Fruit fly (Drosophila melanogaster) whole organism, embryonic: ENCODE results near the gene Rbm13.
A peak's percentile ranks its signal among the peaks of the same experiment; 100 is the strongest.

ENCODE experiments used
- B-H1 ChIP-seq: fragments of 200-800 bp; sonication (Bioruptor generic); IDR thresholded peaks from 3 replicates; pipeline ENCODE4 v1.3.6; 2022; ENCODE audit warnings: missing biosample characterization, missing genetic modification characterization
- CG10209 ChIP-seq: fragments of 200-800 bp; sonication (Bioruptor generic); optimal IDR thresholded peaks from 3 replicates; lab custom pipeline; 2017; ENCODE audit warnings: missing biosample characterization, mild to moderate bottlenecking, missing genetic modification characterization, missing genetic modification reagents
- CG11093 ChIP-seq: fragments of 200-800 bp; sonication (Bioruptor generic); IDR thresholded peaks from 3 replicates; pipeline ENCODE4 v1.3.6; 2022; ENCODE audit warnings: missing biosample characterization, missing genetic modification characterization
- CG12299 ChIP-seq: fragments of 200-800 bp; sonication (Bioruptor generic); optimal IDR thresholded peaks from 2 replicates; lab custom pipeline; 2018; ENCODE audit warnings: missing biosample characterization, mild to moderate bottlenecking, missing genetic modification characterization
- CG15514 ChIP-seq: fragments of 200-800 bp; sonication (Bioruptor generic); optimal IDR thresholded peaks from 3 replicates; lab custom pipeline; 2017; ENCODE audit warnings: missing biosample characterization, missing genetic modification characterization, mild to moderate bottlenecking, moderate library complexity, missing genetic modification reagents
- CG17612 ChIP-seq: fragments of 200-800 bp; sonication (Bioruptor generic); IDR thresholded peaks from 2 replicates; pipeline ENCODE4 v1.3.6; 2022; ENCODE audit warnings: missing biosample characterization, missing genetic modification characterization
- CG2875 ChIP-seq: fragments of 200-800 bp; sonication (Bioruptor generic); optimal IDR thresholded peaks from 2 replicates; lab custom pipeline; 2017; ENCODE audit warnings: missing biosample characterization, mild to moderate bottlenecking, missing genetic modification characterization, missing genetic modification reagents
- CG30403 ChIP-seq: fragments of 200-800 bp; sonication (Bioruptor generic); optimal IDR thresholded peaks from 3 replicates; lab custom pipeline; 2016; ENCODE audit warnings: missing biosample characterization, missing genetic modification characterization
- CG33557 ChIP-seq: fragments of 200-800 bp; sonication (Bioruptor generic); optimal IDR thresholded peaks from 2 replicates; lab custom pipeline; 2019; ENCODE audit warnings: missing biosample characterization, mild to moderate bottlenecking, missing genetic modification characterization, moderate library complexity
- CG3838 ChIP-seq: fragments of 200-800 bp; sonication (Bioruptor generic); optimal IDR thresholded peaks from 3 replicates; lab custom pipeline; 2016; ENCODE audit warnings: missing biosample characterization, missing genetic modification characterization
- CG4282 ChIP-seq: fragments of 200-800 bp; sonication (Bioruptor generic); optimal IDR thresholded peaks from 2 replicates; lab custom pipeline; 2016; ENCODE audit warnings: missing biosample characterization, missing genetic modification characterization
- CG6272 ChIP-seq: fragments of 200-800 bp; sonication (Bioruptor generic); IDR thresholded peaks from 2 replicates; pipeline ENCODE4 v1.3.6; 2022; ENCODE audit warnings: missing biosample characterization, missing genetic modification characterization
- CG7556 ChIP-seq: fragments of 200-800 bp; sonication (Bioruptor generic); optimal IDR thresholded peaks from 2 replicates; lab custom pipeline; 2017; ENCODE audit warnings: missing biosample characterization, mild to moderate bottlenecking, missing genetic modification characterization
- CG8478 ChIP-seq: fragments of >200 bp; optimal IDR thresholded peaks from 2 replicates; lab custom pipeline; 2018
- CG9876 ChIP-seq: fragments of 200-800 bp; sonication (Bioruptor generic); optimal IDR thresholded peaks from 2 replicates; lab custom pipeline; 2016; ENCODE audit warnings: missing biosample characterization, missing genetic modification characterization
- CG9932 ChIP-seq: fragments of 200-800 bp; sonication (Bioruptor generic); IDR thresholded peaks from 2 replicates; pipeline ENCODE4 v1.3.6; 2022; ENCODE audit warnings: missing biosample characterization, missing genetic modification characterization
- CTCF ChIP-seq: fragments of 200-800 bp; sonication (Bioruptor generic); optimal IDR thresholded peaks from 2 replicates; lab custom pipeline; 2017; ENCODE audit warnings: missing biosample characterization, mild to moderate bottlenecking, missing genetic modification characterization, moderate library complexity
- Chrac-16 ChIP-seq: fragments of 200-800 bp; sonication (Bioruptor generic); optimal IDR thresholded peaks from 3 replicates; lab custom pipeline; 2016; ENCODE audit warnings: missing biosample characterization, missing genetic modification characterization
- CoRest ChIP-seq: fragments of 200-800 bp; sonication (Bioruptor generic); optimal IDR thresholded peaks from 3 replicates; lab custom pipeline; 2018; ENCODE audit warnings: missing biosample characterization, mild to moderate bottlenecking, missing genetic modification characterization, moderate library complexity
- Dad ChIP-seq: fragments of 200-800 bp; sonication (Bioruptor generic); optimal IDR thresholded peaks from 3 replicates; lab custom pipeline; 2016; ENCODE audit warnings: missing biosample characterization, missing genetic modification characterization
- Dek ChIP-seq: fragments of 200-800 bp; sonication (Bioruptor generic); optimal IDR thresholded peaks from 3 replicates; lab custom pipeline; 2019; ENCODE audit warnings: missing biosample characterization, mild to moderate bottlenecking, missing genetic modification characterization, moderate library complexity
- Dip3 ChIP-seq: fragments of 200-800 bp; sonication (Bioruptor generic); optimal IDR thresholded peaks from 3 replicates; lab custom pipeline; 2016; ENCODE audit warnings: missing biosample characterization, missing genetic modification characterization
- Doc3 ChIP-seq: fragments of 200-800 bp; sonication (Bioruptor generic); IDR thresholded peaks from 3 replicates; pipeline ENCODE4 v1.3.6; 2022; ENCODE audit warnings: missing biosample characterization, missing genetic modification characterization; ENCODE audit not compliant: partially characterized antibody
- E2f1 ChIP-seq: fragments of 200-800 bp; sonication (Bioruptor generic); IDR thresholded peaks from 2 replicates; pipeline ENCODE4 v1.3.6; 2022; ENCODE audit warnings: missing biosample characterization, missing genetic modification characterization
- Eip74EF ChIP-seq, 2 experiments: fragments of 200-800 bp in 1 of 2; fragments of >200 bp in 1 of 2; sonication (Bioruptor generic) in 1 of 2; optimal IDR thresholded peaks; 2 replicates each; lab custom pipeline; 2017 to 2019; ENCODE audit warnings: missing biosample characterization in 2 of 2, missing genetic modification characterization in 2 of 2, mild to moderate bottlenecking in 1 of 2, moderate library complexity in 1 of 2
- Ets97D ChIP-seq: fragments of 200-800 bp; sonication (Bioruptor generic); optimal IDR thresholded peaks from 3 replicates; lab custom pipeline; 2016; ENCODE audit warnings: missing biosample characterization, missing genetic modification characterization
- Fer2 ChIP-seq: fragments of 200-800 bp; sonication (Bioruptor generic); optimal IDR thresholded peaks from 2 replicates; lab custom pipeline; 2018; ENCODE audit warnings: missing biosample characterization, mild to moderate bottlenecking, missing genetic modification characterization, moderate library complexity
- H2.0 ChIP-seq: fragments of 200-800 bp; sonication (Bioruptor generic); IDR thresholded peaks from 2 replicates; pipeline ENCODE4 v1.3.6; 2022; ENCODE audit warnings: missing biosample characterization, missing genetic modification characterization
- HLH3B ChIP-seq: fragments of 200-800 bp; sonication (Bioruptor generic); IDR thresholded peaks from 2 replicates; pipeline ENCODE4 v1.3.6; 2022; ENCODE audit warnings: missing biosample characterization, missing genetic modification characterization
- HLH54F ChIP-seq: fragments of 200-800 bp; sonication (Bioruptor generic); optimal IDR thresholded peaks from 3 replicates; lab custom pipeline; 2016; ENCODE audit warnings: missing biosample characterization, missing genetic modification characterization
- HLHmδ ChIP-seq: fragments of 200-800 bp; sonication (Bioruptor generic); optimal IDR thresholded peaks from 2 replicates; lab custom pipeline; 2018; ENCODE audit warnings: missing biosample characterization, mild to moderate bottlenecking, missing genetic modification characterization, moderate library complexity
- Neu2 ChIP-seq: fragments of 200-800 bp; sonication (Bioruptor generic); optimal IDR thresholded peaks from 3 replicates; lab custom pipeline; 2016; ENCODE audit warnings: missing biosample characterization, missing genetic modification characterization, borderline replicate concordance
- Rx ChIP-seq: fragments of 200-800 bp; sonication (Bioruptor generic); IDR thresholded peaks from 2 replicates; pipeline ENCODE4 v1.3.6; 2022; ENCODE audit warnings: missing biosample characterization, missing genetic modification characterization
- abd-A ChIP-seq: fragments of 200-800 bp; sonication (Bioruptor generic); optimal IDR thresholded peaks from 3 replicates; lab custom pipeline; 2019; ENCODE audit warnings: missing biosample characterization, mild to moderate bottlenecking, missing genetic modification characterization, moderate library complexity
- az2 ChIP-seq: fragments of 200-800 bp; sonication (Bioruptor generic); optimal IDR thresholded peaks from 3 replicates; lab custom pipeline; 2016; ENCODE audit warnings: missing biosample characterization, missing genetic modification characterization
- cad ChIP-seq: fragments of >200 bp; optimal IDR thresholded peaks from 2 replicates; lab custom pipeline; 2017; ENCODE audit warnings: missing biosample characterization, missing genetic modification characterization
- chif ChIP-seq, 2 experiments: fragments of 200-800 bp; sonication (Bioruptor generic); optimal IDR thresholded peaks; 3 replicates each; lab custom pipeline; 2016; ENCODE audit warnings: missing biosample characterization in 2 of 2, missing genetic modification characterization in 2 of 2
- chinmo ChIP-seq: fragments of 200-800 bp; sonication (Bioruptor generic); IDR thresholded peaks from 4 replicates; pipeline ENCODE4 v1.3.6; 2022; ENCODE audit warnings: missing biosample characterization, missing genetic modification characterization; ENCODE audit not compliant: partially characterized antibody
- croc ChIP-seq: fragments of 200-800 bp; sonication (Bioruptor generic); conservative IDR thresholded peaks from 3 replicates; pipeline ENCODE4 v1.3.6; 2022; ENCODE audit warnings: missing biosample characterization, missing genetic modification characterization
- dpn ChIP-seq, 2 experiments: fragments of 200-800 bp; sonication (Bioruptor generic); optimal IDR thresholded peaks; 3 replicates each; lab custom pipeline; 2016; ENCODE audit warnings: missing biosample characterization in 2 of 2, missing genetic modification characterization in 2 of 2
- fru ChIP-seq: fragments of >200 bp; optimal IDR thresholded peaks from 2 replicates; lab custom pipeline; 2017
- gem ChIP-seq: fragments of 200-800 bp; sonication (Bioruptor generic); optimal IDR thresholded peaks from 2 replicates; lab custom pipeline; 2019; ENCODE audit warnings: missing biosample characterization, mild to moderate bottlenecking, missing genetic modification characterization, moderate library complexity
- maf-S ChIP-seq: fragments of 200-800 bp; sonication (Bioruptor generic); optimal IDR thresholded peaks from 2 replicates; lab custom pipeline; 2016; ENCODE audit warnings: missing biosample characterization, missing genetic modification characterization
- mirr ChIP-seq: fragments of 200-800 bp; sonication (Bioruptor generic); optimal IDR thresholded peaks from 3 replicates; lab custom pipeline; 2018; ENCODE audit warnings: missing biosample characterization, mild to moderate bottlenecking, missing genetic modification characterization
- prd ChIP-seq, 3 experiments: fragments of >200 bp in 2 of 3; fragments of 200-800 bp in 1 of 3; sonication (Bioruptor generic) in 1 of 3; optimal IDR thresholded peaks in 2 of 3; IDR thresholded peaks in 1 of 3; 2 replicates in 2 of 3; 3 replicates in 1 of 3; pipeline versions ENCODE4 v1.3.6 to Lab custom; 2017 to 2022; ENCODE audit warnings: missing biosample characterization in 1 of 3, missing genetic modification characterization in 1 of 3
- sd ChIP-seq: fragments of 200-800 bp; sonication (Bioruptor generic); optimal IDR thresholded peaks from 3 replicates; lab custom pipeline; 2018; ENCODE audit warnings: missing biosample characterization, mild to moderate bottlenecking, missing genetic modification characterization, moderate library complexity
- tio ChIP-seq: fragments of 200-800 bp; sonication (Bioruptor generic); optimal IDR thresholded peaks from 2 replicates; lab custom pipeline; 2017; ENCODE audit warnings: missing biosample characterization, missing genetic modification characterization, inconsistent platforms
- toy ChIP-seq: fragments of 200-800 bp; sonication (Bioruptor generic); IDR thresholded peaks from 2 replicates; pipeline ENCODE4 v1.3.6; 2022; ENCODE audit warnings: missing biosample characterization, missing genetic modification characterization
- trh ChIP-seq: fragments of 200-800 bp; sonication (Bioruptor generic); optimal IDR thresholded peaks from 2 replicates; lab custom pipeline; 2016; ENCODE audit warnings: missing biosample characterization, missing genetic modification characterization
- unpg ChIP-seq: fragments of 200-800 bp; sonication (Bioruptor generic); optimal IDR thresholded peaks from 3 replicates; lab custom pipeline; 2018; ENCODE audit warnings: missing biosample characterization, mild to moderate bottlenecking, missing genetic modification characterization, moderate library complexity

Rbm13 gene

DNA sequence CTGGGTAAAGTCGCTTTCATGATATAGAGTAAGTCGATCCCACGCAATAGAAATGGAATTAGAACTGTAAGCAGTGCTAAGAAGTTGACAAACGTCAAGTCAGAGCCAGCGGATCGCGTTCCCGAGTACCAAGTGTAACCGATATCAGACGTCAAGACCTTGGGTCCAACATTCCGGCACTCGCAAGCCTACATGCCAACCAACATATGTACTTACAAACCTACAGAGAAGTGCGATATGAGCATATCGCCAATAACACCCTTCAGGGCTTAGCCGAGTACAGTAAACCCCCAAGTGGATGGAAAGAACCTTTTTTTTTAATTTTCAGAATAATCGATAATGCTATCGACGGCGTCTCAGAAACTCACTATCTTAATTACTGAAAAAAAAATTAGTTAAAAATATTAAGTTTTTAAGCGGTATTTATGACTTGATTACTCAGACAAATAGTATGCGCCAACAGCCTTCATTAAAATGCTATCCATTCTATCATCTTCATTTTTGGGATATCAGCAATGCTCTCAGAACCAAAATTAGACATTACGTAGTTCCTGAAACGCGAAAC, 9.0 kb upstream of the Rbm13 start:
- TF ChIP-seq CG3838 (GFP tag; lab: Kevin White, UChicago) (peak; percentile 1), CG11093 (GFP tag; lab: Robert Waterston, UW) (0 out of 3 replicates have a peak, but pooled peaks have one; percentile 41), fru (lab: Kevin White, UChicago) (no peak), CG6272 (0 out of 2 replicates have a peak, but pooled peaks have one; percentile 16), az2 (GFP tag; lab: Kevin White, UChicago) (peak; percentile 12), CG17612 (GFP tag; lab: Robert Waterston, UW) (0 out of 2 replicates have a peak, but pooled peaks have one; percentile 20), CG4282 (GFP tag; lab: Kevin White, UChicago) (no peak), Fer2 (tag; lab: Kevin White, UChicago) (peak; percentile 36), mirr (GFP tag; lab: Kevin White, UChicago) (peak; percentile 81), sd (tag; lab: Kevin White, UChicago) (peak; percentile 95), Dad (GFP tag; lab: Kevin White, UChicago) (peak; percentile 12), E2f1 (GFP tag; lab: Robert Waterston, UW) (peak; percentile 56), croc (GFP tag; lab: Robert Waterston, UW) (no peak), CG10209 (GFP tag; lab: Kevin White, UChicago) (peak; percentile 47), prd (optimal IDR thresholded peaks at IDR 0.05; lab: Kevin White, UChicago) (no peak), prd (GFP tag; IDR thresholded peaks at IDR 0.05; lab: Robert Waterston, UW) (peak; percentile 44; the same call in 2 of the 3 replicates), CG9876 (GFP tag; lab: Kevin White, UChicago) (no peak), Neu2 (GFP tag; lab: Kevin White, UChicago) (no peak), B-H1 (GFP tag; lab: Robert Waterston, UW) (peak; percentile 32; the same call in 2 of the 3 replicates), CG9932 (GFP tag; lab: Robert Waterston, UW) (peak; percentile 77), CG30403 (peak; percentile 50), Doc3 (GFP tag; lab: Robert Waterston, UW) (no peak), abd-A (tag; lab: Kevin White, UChicago) (no peak), unpg (GFP tag; lab: Kevin White, UChicago) (peak; percentile 57), Rx (GFP tag; lab: Robert Waterston, UW) (no peak), CG12299 (no peak), Eip74EF (GFP tag; optimal IDR thresholded peaks at IDR 0.05; lab: Kevin White, UChicago) (no peak), Dek (tag; lab: Kevin White, UChicago) (peak; percentile 63), CG8478 (no peak), HLH3B (GFP tag; lab: Robert Waterston, UW) (peak; percentile 55), chif (GFP tag; optimal IDR thresholded peaks at IDR 0.05; lab: Kevin White, UChicago) (peak in 1 of 2 experiments; percentile 36), H2.0 (GFP tag; lab: Robert Waterston, UW) (peak; percentile 18; the same call in 1 of the 2 replicates), dpn (GFP tag; optimal IDR thresholded peaks at IDR 0.05; lab: Kevin White, UChicago) (peak; percentile 32 to 44), toy (GFP tag; lab: Robert Waterston, UW) (0 out of 2 replicates have a peak, but pooled peaks have one; percentile 8), Ets97D (GFP tag; lab: Kevin White, UChicago) (peak; percentile 18), maf-S (GFP tag; lab: Kevin White, UChicago) (peak; percentile 38), HLHmδ (GFP tag; lab: Kevin White, UChicago) (no peak), tio (GFP tag; lab: Kevin White, UChicago) (peak; percentile 1), chinmo (no peak), Dip3 (GFP tag; lab: Kevin White, UChicago) (peak; percentile 29), CTCF (GFP tag; lab: Kevin White, UChicago) (no peak), CG33557 (no peak), gem (tag; lab: Kevin White, UChicago) (peak; percentile 69), trh (peak; percentile 23), CG7556 (GFP tag; lab: Kevin White, UChicago) (no peak), CG2875 (GFP tag; lab: Kevin White, UChicago) (peak; percentile 3), CoRest (tag; lab: Kevin White, UChicago) (peak; percentile 68), Chrac-16 (GFP tag; lab: Kevin White, UChicago) (peak; percentile 16), cad (GFP tag; lab: Kevin White, UChicago) (no peak), HLH54F (peak; percentile 40), CG15514 (peak; percentile 63)
